Fruit fly (Drosophila melanogaster) whole organism, embryonic: ENCODE data around the gene CheA75a.
A peak's percentile ranks its signal among the peaks of the same experiment; 100 is the strongest.

Source experiments
- B-H1 ChIP-seq: fragments of 200-800 bp; sonication (Bioruptor generic); IDR thresholded peaks from 3 replicates; pipeline ENCODE4 v1.3.6; 2022; ENCODE audit warnings: missing biosample characterization, missing genetic modification characterization
- BEAF-32 ChIP-seq: fragments of 200-800 bp; sonication (Bioruptor generic); optimal IDR thresholded peaks from 3 replicates; lab custom pipeline; 2017; ENCODE audit warnings: missing biosample characterization, missing genetic modification characterization, mild to moderate bottlenecking, moderate library complexity, missing genetic modification reagents
- Bdp1 ChIP-seq: fragments of 200-800 bp; sonication (Bioruptor generic); optimal IDR thresholded peaks from 3 replicates; lab custom pipeline; 2016; ENCODE audit warnings: missing biosample characterization, missing genetic modification characterization
- BtbVII ChIP-seq: fragments of 200-800 bp; sonication (Bioruptor generic); optimal IDR thresholded peaks from 3 replicates; lab custom pipeline; 2017; ENCODE audit warnings: missing biosample characterization, mild to moderate bottlenecking, missing genetic modification characterization
- Bteb2 ChIP-seq: fragments of 200-800 bp; sonication (Bioruptor generic); optimal IDR thresholded peaks from 2 replicates; lab custom pipeline; 2016; ENCODE audit warnings: missing biosample characterization, missing genetic modification characterization
- CG10366 ChIP-seq: fragments of 200-800 bp; sonication (Bioruptor generic); IDR thresholded peaks from 2 replicates; pipeline ENCODE4 v1.3.6; 2022; ENCODE audit warnings: missing biosample characterization, missing genetic modification characterization
- CG10462 ChIP-seq: fragments of 200-800 bp; sonication (Bioruptor generic); optimal IDR thresholded peaks from 2 replicates; lab custom pipeline; 2016; ENCODE audit warnings: missing biosample characterization, missing genetic modification characterization
- CG12744 ChIP-seq: fragments of 200-800 bp; sonication (Bioruptor generic); optimal IDR thresholded peaks from 2 replicates; lab custom pipeline; 2016; ENCODE audit warnings: missing biosample characterization, missing genetic modification characterization
- CG13775 ChIP-seq: fragments of 200-800 bp; sonication (Bioruptor generic); optimal IDR thresholded peaks from 3 replicates; lab custom pipeline; 2017; ENCODE audit warnings: missing biosample characterization, mild to moderate bottlenecking, missing genetic modification characterization
- CG14860 ChIP-seq: fragments of 200-800 bp; sonication (Bioruptor generic); IDR thresholded peaks from 3 replicates; pipeline ENCODE4 v1.3.6; 2022; ENCODE audit warnings: missing biosample characterization, missing genetic modification characterization; ENCODE audit not compliant: partially characterized antibody
- CG15269 ChIP-seq: fragments of 200-800 bp; sonication (Bioruptor generic); optimal IDR thresholded peaks from 2 replicates; lab custom pipeline; 2018; ENCODE audit warnings: missing biosample characterization, mild to moderate bottlenecking, missing genetic modification characterization, moderate library complexity
- CG15514 ChIP-seq: fragments of 200-800 bp; sonication (Bioruptor generic); optimal IDR thresholded peaks from 3 replicates; lab custom pipeline; 2017; ENCODE audit warnings: missing biosample characterization, missing genetic modification characterization, mild to moderate bottlenecking, moderate library complexity, missing genetic modification reagents
- CG17612 ChIP-seq: fragments of 200-800 bp; sonication (Bioruptor generic); IDR thresholded peaks from 2 replicates; pipeline ENCODE4 v1.3.6; 2022; ENCODE audit warnings: missing biosample characterization, missing genetic modification characterization
- CG18619 ChIP-seq: fragments of 200-800 bp; sonication (Bioruptor generic); optimal IDR thresholded peaks from 3 replicates; lab custom pipeline; 2017; ENCODE audit warnings: missing biosample characterization, mild to moderate bottlenecking, missing genetic modification characterization
- CG18764 ChIP-seq: fragments of 200-800 bp; sonication (Bioruptor generic); optimal IDR thresholded peaks from 3 replicates; lab custom pipeline; 2016; ENCODE audit warnings: missing biosample characterization, missing genetic modification characterization
- CG31365 ChIP-seq: fragments of 200-800 bp; sonication (Bioruptor generic); optimal IDR thresholded peaks from 2 replicates; lab custom pipeline; 2018; ENCODE audit warnings: missing biosample characterization, mild to moderate bottlenecking, missing genetic modification characterization
- CG31388 ChIP-seq: fragments of 200-800 bp; sonication (Bioruptor generic); optimal IDR thresholded peaks from 2 replicates; lab custom pipeline; 2016; ENCODE audit warnings: missing biosample characterization, missing genetic modification characterization
- CG34422 ChIP-seq: fragments of 200-800 bp; sonication (Bioruptor generic); IDR thresholded peaks from 3 replicates; pipeline ENCODE4 v1.3.6; 2022; ENCODE audit warnings: missing biosample characterization, missing genetic modification characterization
- CG42726 ChIP-seq: fragments of 200-800 bp; sonication (Bioruptor generic); IDR thresholded peaks from 2 replicates; pipeline ENCODE4 v1.3.6; 2022; ENCODE audit warnings: missing biosample characterization, missing genetic modification characterization; ENCODE audit not compliant: partially characterized antibody
- CG4404 ChIP-seq: fragments of 200-800 bp; sonication (Bioruptor generic); IDR thresholded peaks from 2 replicates; pipeline ENCODE4 v1.3.6; 2022; ENCODE audit warnings: missing biosample characterization, missing genetic modification characterization
- CG4730 ChIP-seq: fragments of 200-800 bp; sonication (Bioruptor generic); IDR thresholded peaks from 2 replicates; pipeline ENCODE4 v1.3.6; 2022; ENCODE audit warnings: missing biosample characterization, missing genetic modification characterization
- CG4854 ChIP-seq: fragments of 200-800 bp; sonication (Bioruptor generic); optimal IDR thresholded peaks from 2 replicates; lab custom pipeline; 2016; ENCODE audit warnings: missing biosample characterization, missing genetic modification characterization, inconsistent platforms
- CG6254 ChIP-seq: fragments of 200-800 bp; sonication (Bioruptor generic); optimal IDR thresholded peaks from 3 replicates; lab custom pipeline; 2017; ENCODE audit warnings: mild to moderate bottlenecking, missing biosample characterization, missing genetic modification reagents, missing genetic modification characterization
- CG6854 ChIP-seq: fragments of 200-800 bp; sonication (Bioruptor generic); optimal IDR thresholded peaks from 3 replicates; lab custom pipeline; 2017; ENCODE audit warnings: missing biosample characterization, mild to moderate bottlenecking, missing genetic modification characterization
- CG8281 ChIP-seq: fragments of 200-800 bp; sonication (Bioruptor generic); optimal IDR thresholded peaks from 2 replicates; lab custom pipeline; 2018; ENCODE audit warnings: missing biosample characterization, mild to moderate bottlenecking, missing genetic modification characterization, moderate library complexity
- CG8924 ChIP-seq: fragments of 200-800 bp; optimal IDR thresholded peaks from 3 replicates; lab custom pipeline; 2019; ENCODE audit warnings: missing biosample characterization, mild to moderate bottlenecking, missing genetic modification characterization, moderate library complexity
- CTCF ChIP-seq: fragments of 200-800 bp; sonication (Bioruptor generic); optimal IDR thresholded peaks from 2 replicates; lab custom pipeline; 2017; ENCODE audit warnings: missing biosample characterization, mild to moderate bottlenecking, missing genetic modification characterization, moderate library complexity
- D ChIP-seq, 2 experiments: fragments of 200-800 bp in 1 of 2; fragments of >200 bp in 1 of 2; sonication (Bioruptor generic) in 1 of 2; optimal IDR thresholded peaks; 2 replicates in 1 of 2; 3 replicates in 1 of 2; lab custom pipeline; 2017; ENCODE audit warnings: mild to moderate bottlenecking in 1 of 2, missing biosample characterization in 1 of 2, missing genetic modification characterization in 1 of 2, missing genetic modification reagents in 1 of 2
- Dip3 ChIP-seq: fragments of 200-800 bp; sonication (Bioruptor generic); optimal IDR thresholded peaks from 3 replicates; lab custom pipeline; 2016; ENCODE audit warnings: missing biosample characterization, missing genetic modification characterization
- Dp ChIP-seq: fragments of 200-800 bp; sonication (Bioruptor generic); optimal IDR thresholded peaks from 2 replicates; lab custom pipeline; 2018; ENCODE audit warnings: missing biosample characterization, mild to moderate bottlenecking, missing genetic modification characterization, moderate library complexity
- MESR4 ChIP-seq: fragments of 200-800 bp; sonication (Bioruptor generic); optimal IDR thresholded peaks from 2 replicates; lab custom pipeline; 2018; ENCODE audit warnings: missing biosample characterization, mild to moderate bottlenecking, missing genetic modification characterization, moderate library complexity
- Max ChIP-seq: fragments of 200-800 bp; sonication (Bioruptor generic); optimal IDR thresholded peaks from 2 replicates; lab custom pipeline; 2016; ENCODE audit warnings: missing biosample characterization, mild to moderate bottlenecking, missing genetic modification characterization
- Meics ChIP-seq: fragments of 200-800 bp; sonication (Bioruptor generic); optimal IDR thresholded peaks from 2 replicates; lab custom pipeline; 2017; ENCODE audit warnings: missing biosample characterization, mild to moderate bottlenecking, missing genetic modification characterization
- Ssrp ChIP-seq: fragments of 200-800 bp; sonication (Bioruptor generic); optimal IDR thresholded peaks from 2 replicates; lab custom pipeline; 2018; ENCODE audit warnings: missing biosample characterization, mild to moderate bottlenecking, missing genetic modification characterization, moderate library complexity
- ab ChIP-seq: fragments of 200-800 bp; sonication (Bioruptor generic); optimal IDR thresholded peaks from 2 replicates; lab custom pipeline; 2016; ENCODE audit warnings: missing biosample characterization, missing genetic modification characterization
- bab2 ChIP-seq: fragments of 200-800 bp; sonication (Bioruptor generic); optimal IDR thresholded peaks from 2 replicates; lab custom pipeline; 2016; ENCODE audit warnings: missing biosample characterization, missing genetic modification characterization
- bcd ChIP-seq: fragments of 200-800 bp; sonication (Bioruptor generic); optimal IDR thresholded peaks from 2 replicates; lab custom pipeline; 2017; ENCODE audit warnings: missing biosample characterization, mild to moderate bottlenecking, missing genetic modification characterization
- cg ChIP-seq: fragments of 200-800 bp; sonication (Bioruptor generic); optimal IDR thresholded peaks from 3 replicates; lab custom pipeline; 2019; ENCODE audit warnings: missing biosample characterization, mild to moderate bottlenecking, missing genetic modification characterization, moderate library complexity
- ci ChIP-seq: fragments of 200-800 bp; sonication (Bioruptor generic); IDR thresholded peaks from 3 replicates; pipeline ENCODE4 v1.3.6; 2022; ENCODE audit warnings: missing biosample characterization, missing genetic modification characterization
- fd3F ChIP-seq: fragments of 200-800 bp; sonication (Bioruptor generic); optimal IDR thresholded peaks from 2 replicates; lab custom pipeline; 2018; ENCODE audit warnings: missing biosample characterization, mild to moderate bottlenecking, missing genetic modification characterization, moderate library complexity
- gem ChIP-seq: fragments of 200-800 bp; sonication (Bioruptor generic); optimal IDR thresholded peaks from 2 replicates; lab custom pipeline; 2019; ENCODE audit warnings: missing biosample characterization, mild to moderate bottlenecking, missing genetic modification characterization, moderate library complexity
- grn ChIP-seq: fragments of 200-800 bp; sonication (Bioruptor generic); optimal IDR thresholded peaks from 3 replicates; lab custom pipeline; 2017; ENCODE audit warnings: missing biosample characterization, missing genetic modification characterization
- kah ChIP-seq: fragments of 200-800 bp; sonication (Bioruptor generic); optimal IDR thresholded peaks from 2 replicates; lab custom pipeline; 2018; ENCODE audit warnings: missing biosample characterization, mild to moderate bottlenecking, missing genetic modification characterization
- oc ChIP-seq: fragments of 200-800 bp; sonication (Bioruptor generic); optimal IDR thresholded peaks from 2 replicates; lab custom pipeline; 2018; ENCODE audit warnings: missing biosample characterization, mild to moderate bottlenecking, missing genetic modification characterization, moderate library complexity
- onecut ChIP-seq: fragments of 200-800 bp; sonication (Bioruptor generic); IDR thresholded peaks from 2 replicates; pipeline ENCODE4 v1.3.6; 2022; ENCODE audit warnings: missing biosample characterization, missing genetic modification characterization
- run ChIP-seq: fragments of 200-800 bp; sonication (Bioruptor generic); optimal IDR thresholded peaks from 3 replicates; lab custom pipeline; 2018; ENCODE audit warnings: missing biosample characterization, mild to moderate bottlenecking, missing genetic modification characterization
- stc ChIP-seq: fragments of 200-800 bp; sonication (Bioruptor generic); IDR thresholded peaks from 2 replicates; pipeline ENCODE4 v1.3.6; 2022; ENCODE audit warnings: missing biosample characterization, missing genetic modification characterization
- tup ChIP-seq: fragments of 200-800 bp; sonication (Bioruptor generic); optimal IDR thresholded peaks from 2 replicates; lab custom pipeline; 2016; ENCODE audit warnings: missing biosample characterization, mild to moderate bottlenecking, missing genetic modification characterization, moderate library complexity
- unc-4 ChIP-seq: fragments of 200-800 bp; sonication (Bioruptor generic); IDR thresholded peaks from 2 replicates; pipeline ENCODE4 v1.3.6; 2022; ENCODE audit warnings: missing biosample characterization, missing genetic modification characterization; ENCODE audit not compliant: partially characterized antibody

The CheA75a gene

DNA sequence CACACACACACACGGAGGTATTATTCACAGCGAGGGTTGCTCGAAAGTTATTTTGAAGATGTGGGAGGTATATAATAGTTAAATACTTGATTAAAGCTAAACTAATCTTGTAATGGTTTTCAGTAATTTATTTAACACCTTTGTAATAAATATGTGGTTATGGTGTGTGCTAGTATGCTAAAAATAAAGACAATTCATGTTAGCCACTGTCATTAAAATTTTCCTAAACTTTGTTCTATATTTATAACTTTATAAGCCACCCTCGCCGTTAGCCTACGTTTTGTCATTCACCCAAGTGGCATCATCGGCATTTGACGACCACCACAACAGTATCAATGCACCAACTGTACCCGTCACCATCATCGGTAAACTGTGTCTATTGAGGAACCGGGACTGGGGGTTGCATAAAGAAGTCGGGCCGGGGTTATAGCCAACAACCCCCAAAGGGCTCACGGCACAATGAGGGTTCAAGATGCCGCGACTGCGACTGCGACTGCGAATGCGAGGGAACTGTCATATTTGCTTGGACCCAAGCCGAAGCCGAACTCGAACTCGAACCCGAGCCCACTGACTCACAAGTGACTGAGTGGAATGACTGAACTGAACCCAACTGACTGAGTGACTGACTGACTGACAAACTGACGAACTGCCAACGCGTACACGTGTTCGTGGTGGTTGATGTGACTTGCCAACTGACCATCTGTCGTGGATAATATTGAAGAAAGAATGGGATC is 20.6 kb downstream of the CheA75a start (continued):
- TF ChIP-seq Dp (GFP tag; lab: Kevin White, UChicago) = no peak
- no peak for TF ChIP-seq CG18764 (GFP tag; lab: Kevin White, UChicago)
- TF ChIP-seq Bdp1 = no peak
- TF ChIP-seq Bteb2 (GFP tag; lab: Kevin White, UChicago) = no peak
- TF ChIP-seq CG4404 (GFP tag; lab: Robert Waterston, UW) = peak; percentile 68
- TF ChIP-seq CG15269 (tag; lab: Kevin White, UChicago) = peak; percentile 5
- no peak for TF ChIP-seq Max (GFP tag; lab: Kevin White, UChicago)
- TF ChIP-seq CG4854 (GFP tag; lab: Kevin White, UChicago) = no peak
- TF ChIP-seq bcd (GFP tag; lab: Kevin White, UChicago) = peak; percentile 28
- TF ChIP-seq BEAF-32 (GFP tag; lab: Kevin White, UChicago) = no peak
- TF ChIP-seq CG17612 = no peak
- TF ChIP-seq CG6854 (GFP tag; lab: Kevin White, UChicago) = no peak
- no peak for TF ChIP-seq CG14860 (GFP tag; lab: Robert Waterston, UW)
- TF ChIP-seq CG12744 = no peak
- TF ChIP-seq grn (GFP tag; lab: Kevin White, UChicago) = no peak
- no peak for TF ChIP-seq B-H1 (GFP tag; lab: Robert Waterston, UW)
- peak; percentile 12 for TF ChIP-seq bab2 (GFP tag; lab: Kevin White, UChicago)
- TF ChIP-seq CG15514 (GFP tag; lab: Kevin White, UChicago) = no peak
- TF ChIP-seq Dip3 (GFP tag; lab: Kevin White, UChicago) = no peak
- TF ChIP-seq CG31388 (GFP tag; lab: Kevin White, UChicago) = no peak
- TF ChIP-seq unc-4 (GFP tag; lab: Robert Waterston, UW) = no peak
- no peak for TF ChIP-seq D (optimal IDR thresholded peaks at IDR 0.05; lab: Kevin White, UChicago)
- TF ChIP-seq D (GFP tag; optimal IDR thresholded peaks at IDR 0.05; lab: Kevin White, UChicago) = peak; percentile 72
- TF ChIP-seq CG6254 (GFP tag; lab: Kevin White, UChicago) = peak; percentile 48
- no peak for TF ChIP-seq stc (GFP tag; lab: Robert Waterston, UW)
- TF ChIP-seq CG31365 = no peak
- TF ChIP-seq gem (tag; lab: Kevin White, UChicago) = peak; percentile 62
- TF ChIP-seq CG18619 (GFP tag; lab: Kevin White, UChicago) = peak; percentile 24
- TF ChIP-seq CG8924 = peak; percentile 66
- TF ChIP-seq CG34422 (GFP tag; lab: Robert Waterston, UW) = no peak
- peak; percentile 28 for TF ChIP-seq BtbVII (GFP tag; lab: Kevin White, UChicago)
- no peak for TF ChIP-seq fd3F (GFP tag; lab: Kevin White, UChicago)
- TF ChIP-seq oc = peak; percentile 32
- peak; percentile 50 for TF ChIP-seq Ssrp
- no peak for TF ChIP-seq Meics (GFP tag; lab: Kevin White, UChicago)
- TF ChIP-seq onecut (GFP tag; lab: Robert Waterston, UW) = no peak
- peak; percentile 27; the same call in 1 of the 2 replicates for TF ChIP-seq CG10366 (GFP tag; lab: Robert Waterston, UW)
- peak; percentile 98 for TF ChIP-seq CG8281 (tag; lab: Kevin White, UChicago)
- TF ChIP-seq CG42726 (GFP tag; lab: Robert Waterston, UW) = no peak
- peak; percentile 77 for TF ChIP-seq cg (GFP tag; lab: Kevin White, UChicago)
- no peak for TF ChIP-seq tup (GFP tag; lab: Kevin White, UChicago)
- TF ChIP-seq CG10462 (GFP tag; lab: Kevin White, UChicago) = no peak
- peak; percentile 54; the same call in 1 of the 3 replicates for TF ChIP-seq ci
- TF ChIP-seq CTCF = no peak
- peak; percentile 6 for TF ChIP-seq run (tag; lab: Kevin White, UChicago)
- peak; percentile 30 for TF ChIP-seq CG13775 (GFP tag; lab: Kevin White, UChicago)
- no peak for TF ChIP-seq ab (GFP tag; lab: Kevin White, UChicago)
- no peak for TF ChIP-seq kah (GFP tag; lab: Kevin White, UChicago)
- peak; percentile 53 for TF ChIP-seq CG4730 (GFP tag; lab: Robert Waterston, UW)
- TF ChIP-seq MESR4 (GFP tag; lab: Kevin White, UChicago) = no peak
